Fruit fly (Drosophila melanogaster): ENCODE data around the gene OdsH.

The OdsH gene

dm6 chrX:17844623-17845022 lies 53.8 kb downstream of the OdsH start, which contains the start of the genes CG8142 and Ucp4A (continued):
- peak; percentile 95 for TF ChIP-seq HLH3B (GFP tag; IDR thresholded peaks at IDR 0.05)
- peak; percentile 79 for TF ChIP-seq CG10147 (GFP tag; optimal IDR thresholded peaks at IDR 0.05)
- peak; percentile 91 for TF ChIP-seq CG4820 (GFP tag; optimal IDR thresholded peaks at IDR 0.05)
- TF ChIP-seq HmgZ (tag; optimal IDR thresholded peaks at IDR 0.05), result peak; percentile 85
- peak; percentile 95 for TF ChIP-seq wor (GFP tag; IDR thresholded peaks at IDR 0.05)
- TF ChIP-seq CG30020 (tag; optimal IDR thresholded peaks at IDR 0.05), result peak; percentile 76
- TF ChIP-seq br (optimal IDR thresholded peaks at IDR 0.05), result no peak
- peak; percentile 40 for TF ChIP-seq pho (GFP tag; optimal IDR thresholded peaks at IDR 0.05)
- TF ChIP-seq CG2199 (GFP tag; IDR thresholded peaks at IDR 0.05), result peak; percentile 79; the same call in 1 of the 3 replicates
- TF ChIP-seq bsh (GFP tag; optimal IDR thresholded peaks at IDR 0.05), result peak; percentile 21 to 92
- TF ChIP-seq row (GFP tag; IDR thresholded peaks at IDR 0.05), result peak; percentile 99
- TF ChIP-seq CG2889 (GFP tag; IDR thresholded peaks at IDR 0.05), result peak; percentile 93
- peak; percentile 59 for TF ChIP-seq crol (GFP tag; IDR thresholded peaks at IDR 0.05)
- peak; percentile 36 for TF ChIP-seq Side (GFP tag; optimal IDR thresholded peaks at IDR 0.05)
- TF ChIP-seq CG5953 (GFP tag; IDR thresholded peaks at IDR 0.05), result peak; percentile 80
- no peak for TF ChIP-seq abd-A (tag; optimal IDR thresholded peaks at IDR 0.05)
- peak; percentile 84 for TF ChIP-seq CG8388 (GFP tag; optimal IDR thresholded peaks at IDR 0.05)
- peak; percentile 82 for TF ChIP-seq onecut (GFP tag; IDR thresholded peaks at IDR 0.05)
- peak; percentile 89 for TF ChIP-seq Rx (GFP tag; IDR thresholded peaks at IDR 0.05)
- peak; percentile 68 for TF ChIP-seq dati (GFP tag; IDR thresholded peaks at IDR 0.05)
- peak; percentile 93 for TF ChIP-seq klu (GFP tag; IDR thresholded peaks at IDR 0.05)
- TF ChIP-seq CG8089 (GFP tag; optimal IDR thresholded peaks at IDR 0.05), result peak; percentile 30
- peak; percentile 91 for TF ChIP-seq CG15269 (tag; optimal IDR thresholded peaks at IDR 0.05)
- peak; percentile 39 for TF ChIP-seq CG3995 (GFP tag; optimal IDR thresholded peaks at IDR 0.05)
- TF ChIP-seq ranshi (GFP tag; IDR thresholded peaks at IDR 0.05), result peak; percentile 96
- peak; percentile 84 for TF ChIP-seq NfI (GFP tag; optimal IDR thresholded peaks at IDR 0.05)
- TF ChIP-seq CG17568 (GFP tag; optimal IDR thresholded peaks at IDR 0.05), result no peak
- TF ChIP-seq ftz-f1 (GFP tag; optimal IDR thresholded peaks at IDR 0.05), result peak; percentile 25
- TF ChIP-seq pnt (GFP tag; optimal IDR thresholded peaks at IDR 0.05), result peak; percentile 52
- TF ChIP-seq CG5180 (GFP tag; optimal IDR thresholded peaks at IDR 0.05), result peak; percentile 62
- peak; percentile 76 for TF ChIP-seq CG6854 (GFP tag; optimal IDR thresholded peaks at IDR 0.05)
- no peak for TF ChIP-seq wek (GFP tag; optimal IDR thresholded peaks at IDR 0.05)
- peak; percentile 84 for TF ChIP-seq Nf-YC (tag; optimal IDR thresholded peaks at IDR 0.05)
- TF ChIP-seq CG16815 (GFP tag; optimal IDR thresholded peaks at IDR 0.05), result peak; percentile 88
- TF ChIP-seq bowl (GFP tag; IDR thresholded peaks at IDR 0.05), result peak; percentile 82
- peak; percentile 62 for TF ChIP-seq CG6654 (GFP tag; optimal IDR thresholded peaks at IDR 0.05)
- no peak for TF ChIP-seq hth (optimal IDR thresholded peaks at IDR 0.05)
- TF ChIP-seq fd96Cb (tag; optimal IDR thresholded peaks at IDR 0.05), result peak; percentile 93
- TF ChIP-seq CG34224 (GFP tag; IDR thresholded peaks at IDR 0.05; ENCODE audit: partially characterized antibody), result 0 out of 3 replicates have a peak, but pooled peaks have one; percentile 12
- peak; percentile 29; the same call in 1 of the 3 replicates for TF ChIP-seq z (GFP tag; IDR thresholded peaks at IDR 0.05)
- TF ChIP-seq gce (GFP tag; IDR thresholded peaks at IDR 0.05), result peak; percentile 89
- peak; percentile 45 for TF ChIP-seq CG17186 (GFP tag; optimal IDR thresholded peaks at IDR 0.05)
- TF ChIP-seq cad (GFP tag; optimal IDR thresholded peaks at IDR 0.05), result no peak
- peak; percentile 71 for TF ChIP-seq Dp (GFP tag; optimal IDR thresholded peaks at IDR 0.05)
- peak; percentile 53 for TF ChIP-seq CG15073 (GFP tag; optimal IDR thresholded peaks at IDR 0.05)
- no peak for TF ChIP-seq CG42726 (GFP tag; IDR thresholded peaks at IDR 0.05; ENCODE audit: partially characterized antibody)
- TF ChIP-seq lbe (GFP tag; optimal IDR thresholded peaks at IDR 0.05), result peak; percentile 80
- no peak for TF ChIP-seq yki (optimal IDR thresholded peaks at IDR 0.05)
- TF ChIP-seq Oaz (GFP tag; IDR thresholded peaks at IDR 0.05), result peak; percentile 92
- no peak for TF ChIP-seq inv (GFP tag; IDR thresholded peaks at IDR 0.05; ENCODE audit: partially characterized antibody)
- peak; percentile 71 for TF ChIP-seq mam (GFP tag; optimal IDR thresholded peaks at IDR 0.05)
- peak; percentile 87 for TF ChIP-seq Lim3 (GFP tag; IDR thresholded peaks at IDR 0.05)
